Worm (Caenorhabditis elegans): Measurements from ENCODE around the gene F09E5.14.

The F09E5.14 gene

DNA sequence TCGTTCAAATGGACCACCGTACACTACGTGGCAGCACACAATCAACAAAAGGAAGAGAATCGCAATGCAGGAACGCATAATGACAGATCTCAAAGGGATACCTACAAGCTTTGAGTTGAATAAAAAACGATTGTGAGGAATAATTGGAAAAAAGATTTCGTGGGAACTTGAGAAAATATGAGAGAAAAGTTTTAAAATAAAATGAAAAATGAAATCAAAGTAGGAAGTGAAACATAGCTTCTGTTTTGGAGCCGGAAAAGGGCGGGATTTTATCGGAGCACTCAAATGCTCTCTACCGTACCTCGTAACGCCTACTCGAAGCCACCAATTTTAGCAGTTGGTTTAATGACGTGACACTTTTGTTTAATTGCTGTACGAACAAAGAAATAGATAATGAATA, at the start of gene F09E5.14:
TSS of gene F09E5.14 (minus strand) at position 101 of the 400 bp plus-strand sequence.
- TF ChIP-seq ceh-79 (tag; optimal IDR thresholded peaks at IDR 0.05) (no peak), fkh-3 (tag; optimal IDR thresholded peaks at IDR 0.05) (no peak), unc-62 (GFP tag; optimal IDR thresholded peaks at IDR 0.05) (no peak)

DNA sequence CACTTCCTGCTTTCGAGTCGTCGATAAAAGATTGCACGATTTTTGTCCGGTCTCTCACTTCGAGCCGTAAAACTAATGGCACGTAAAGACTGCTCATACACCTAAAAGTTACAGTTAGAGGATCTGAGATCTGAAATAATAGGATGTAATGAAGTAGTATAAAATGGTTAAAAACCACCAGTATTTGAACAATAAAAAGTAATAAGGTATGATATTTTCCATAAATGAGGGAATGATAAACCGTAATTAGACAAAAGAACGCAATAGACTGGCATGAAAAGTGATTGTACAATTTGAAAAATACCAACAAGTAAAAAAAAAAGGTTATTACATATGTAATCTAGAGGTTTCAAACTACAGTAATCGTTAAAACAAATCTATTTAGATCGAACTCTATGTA, 48.4 kb upstream of the F09E5.14 start, which contains the start of gene brap-2:
TSS of gene brap-2 (minus strand) at position 101 of the 400 bp plus-strand sequence.
- TF ChIP-seq F52B5.7 (tag; optimal IDR thresholded peaks at IDR 0.05) (no peak), F55B11.4 (tag; optimal IDR thresholded peaks at IDR 0.05; ENCODE audit: borderline replicate concordance, insufficient read depth) (no peak), akir-1 (GFP tag; optimal IDR thresholded peaks at IDR 0.05) (no peak), mxl-1 (tag; optimal IDR thresholded peaks at IDR 0.05) (no peak), B0019.2 (GFP tag; conservative IDR thresholded peaks at IDR 0.05) (no peak)

DNA sequence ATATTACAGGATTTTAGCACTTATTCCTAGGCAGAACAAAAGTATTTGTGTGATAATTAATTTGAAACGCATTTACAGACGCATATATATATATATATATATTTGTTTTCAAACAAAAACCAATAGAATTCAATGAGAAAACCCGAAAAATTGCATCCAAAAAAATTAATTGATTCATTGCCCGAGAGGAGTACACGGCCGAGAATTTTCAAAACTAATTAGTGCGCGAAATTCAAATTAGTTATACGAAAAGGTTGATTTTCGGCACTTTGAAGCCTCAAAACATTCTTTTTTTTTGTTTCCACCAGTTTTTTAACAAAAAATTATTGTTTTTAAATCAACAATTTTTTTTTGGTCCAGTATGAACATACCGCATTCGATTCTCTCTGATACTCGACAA, 46.8 kb upstream of the F09E5.14 start:
- TF ChIP-seq ekl-4 (GFP tag; IDR thresholded peaks at IDR 0.05), result no peak
- TF ChIP-seq hmg-20 (GFP tag; IDR thresholded peaks at IDR 0.05), result no peak
- TF ChIP-seq lin-54 (GFP tag; optimal IDR thresholded peaks at IDR 0.05), result peak; percentile 25
- no peak for TF ChIP-seq zim-3 (tag; optimal IDR thresholded peaks at IDR 0.05)
- TF ChIP-seq ztf-18 (tag; optimal IDR thresholded peaks at IDR 0.05), result no peak
- TF ChIP-seq dox-1 (GFP tag; IDR thresholded peaks at IDR 0.05), result no peak
- TF ChIP-seq egl-18 (GFP tag; IDR thresholded peaks at IDR 0.05), result no peak

DNA sequence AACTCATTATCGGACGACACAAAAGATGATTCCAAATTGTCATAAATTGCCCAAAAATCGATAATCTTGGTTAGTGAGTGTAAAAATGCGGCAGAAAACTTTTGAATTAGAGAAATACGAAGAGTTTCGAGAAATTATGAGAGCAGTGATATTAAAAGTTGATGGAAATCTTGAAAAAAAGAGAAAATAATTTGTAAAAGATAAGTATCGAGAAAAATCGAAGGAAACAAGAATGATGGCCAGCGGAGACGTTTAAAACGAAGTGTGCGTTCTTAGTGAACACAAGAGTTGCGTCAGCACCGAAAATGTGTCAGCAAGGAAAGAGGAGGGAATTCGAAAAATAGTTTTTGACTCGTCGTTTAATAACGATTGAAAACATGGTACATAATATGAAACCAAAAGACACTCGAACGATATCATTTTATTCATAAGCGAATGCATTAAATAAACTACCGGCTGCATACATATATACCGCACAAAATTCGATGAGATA, 45.2 kb upstream of the F09E5.14 start, which contains the start of gene ndx-6:
TSS of gene ndx-6 (minus strand) at position 51 of the 493 bp plus-strand sequence.
- peak; percentile 58 for TF ChIP-seq F33H1.4 (GFP tag; IDR thresholded peaks at IDR 0.05)
- TF ChIP-seq attf-3 (GFP tag; conservative IDR thresholded peaks at IDR 0.05), result 0 out of 2 replicates have a peak, but pooled peaks have one; percentile 33
- TF ChIP-seq bed-1 (GFP tag; IDR thresholded peaks at IDR 0.05), result no peak
- no peak for TF ChIP-seq somi-1 (GFP tag; optimal IDR thresholded peaks at IDR 0.05)
- TF ChIP-seq ztf-25 (GFP tag; IDR thresholded peaks at IDR 0.05), result no peak
- no peak for TF ChIP-seq cebp-1 (GFP tag; IDR thresholded peaks at IDR 0.05)
- peak; percentile 65 for TF ChIP-seq cebp-1 (tag; optimal IDR thresholded peaks at IDR 0.05)
- peak; percentile 46 for TF ChIP-seq lsl-1 (GFP tag; optimal IDR thresholded peaks at IDR 0.05)
- TF ChIP-seq F23B12.7 (tag; optimal IDR thresholded peaks at IDR 0.05; ENCODE audit: insufficient read depth), result no peak
- peak; percentile 56 for TF ChIP-seq tbp1 (GFP tag; optimal IDR thresholded peaks at IDR 0.05)
- TF ChIP-seq repo-1 (tag; optimal IDR thresholded peaks at IDR 0.05), result peak; percentile 58
- TF ChIP-seq hsf-1 (GFP tag; IDR thresholded peaks at IDR 0.05), result peak; percentile 53; the same call in 1 of the 2 replicates
- no peak for TF ChIP-seq fkh-3 (tag; optimal IDR thresholded peaks at IDR 0.05)
- no peak for TF ChIP-seq ztf-22 (GFP tag; optimal IDR thresholded peaks at IDR 0.05)
- TF ChIP-seq egl-44 (GFP tag; IDR thresholded peaks at IDR 0.05), result no peak
- no peak for TF ChIP-seq Y53F4B.3 (GFP tag; IDR thresholded peaks at IDR 0.05)
- no peak for TF ChIP-seq egl-18 (GFP tag; IDR thresholded peaks at IDR 0.05)
- peak; percentile 74 for TF ChIP-seq ZK185.1 (tag; optimal IDR thresholded peaks at IDR 0.05; ENCODE audit: poor library complexity, severe bottlenecking)
- TF ChIP-seq F57C9.4 (tag; optimal IDR thresholded peaks at IDR 0.05), result no peak
- 0 out of 2 replicates have a peak, but pooled peaks have one; percentile 33 for TF ChIP-seq ceh-91 (GFP tag; IDR thresholded peaks at IDR 0.05)
- TF ChIP-seq B0019.2 (GFP tag; conservative IDR thresholded peaks at IDR 0.05), result no peak
- peak; percentile 75; the same call in 1 of the 2 replicates for TF ChIP-seq madf-3 (GFP tag; IDR thresholded peaks at IDR 0.05)
- TF ChIP-seq C17E4.6 (GFP tag; IDR thresholded peaks at IDR 0.05), result no peak
- no peak for TF ChIP-seq B0035.1 (tag; optimal IDR thresholded peaks at IDR 0.05)
- no peak for TF ChIP-seq mxl-1 (tag; optimal IDR thresholded peaks at IDR 0.05)
- TF ChIP-seq die-1 (tag; optimal IDR thresholded peaks at IDR 0.05), result no peak
- no peak for TF ChIP-seq lir-1 (GFP tag; conservative IDR thresholded peaks at IDR 0.05)
- TF ChIP-seq nhr-179 (tag; optimal IDR thresholded peaks at IDR 0.05), result no peak
- TF ChIP-seq C06A6.2 (GFP tag; conservative IDR thresholded peaks at IDR 0.05), result 0 out of 2 replicates have a peak, but pooled peaks have one; percentile 54
- TF ChIP-seq bed-2 (GFP tag; IDR thresholded peaks at IDR 0.05), result no peak
- TF ChIP-seq ztf-3 (GFP tag; optimal IDR thresholded peaks at IDR 0.05), result no peak
- TF ChIP-seq madf-10 (tag; optimal IDR thresholded peaks at IDR 0.05), result no peak

Measured in whole organism, young adult.